Worm (Caenorhabditis elegans) whole organism, L2 larva: ENCODE data around the gene flp-24.

Experiments
- F13H6.1 ChIP-seq: sonication (generic microtip); optimal IDR thresholded peaks from 2 replicates; lab custom pipeline; 2016; ENCODE audit warnings: missing genetic modification characterization, missing compliant biosample characterization
- ZK546.5 ChIP-seq: sonication (generic microtip); optimal IDR thresholded peaks from 2 replicates; lab custom pipeline; 2017; ENCODE audit warnings: missing biosample characterization, missing genetic modification characterization
- ama-1 ChIP-seq: fragments of 150-350 bp; optimal IDR thresholded peaks from 2 replicates; lab custom pipeline; 2018; ENCODE audit warnings: inconsistent platforms
- crh-2 ChIP-seq: sonication (generic microtip); optimal IDR thresholded peaks from 2 replicates; lab custom pipeline; 2017; ENCODE audit warnings: missing biosample characterization, missing genetic modification characterization
- fos-1 ChIP-seq: fragments of 150-350 bp; optimal IDR thresholded peaks from 2 replicates; lab custom pipeline; 2014; ENCODE audit warnings: missing biosample characterization, missing genetic modification characterization
- lsy-2 ChIP-seq, 2 experiments: fragments of 150-350 bp in 1 of 2; sonication (generic microtip) in 1 of 2; optimal IDR thresholded peaks; 2 replicates each; lab custom pipeline; 2014 to 2017; ENCODE audit warnings: missing biosample characterization in 2 of 2, missing genetic modification characterization in 2 of 2
- nhr-10 ChIP-seq: sonication (generic microtip); optimal IDR thresholded peaks from 2 replicates; lab custom pipeline; 2017; ENCODE audit warnings: missing biosample characterization, missing genetic modification characterization
- nhr-11 ChIP-seq: fragments of 150-350 bp; optimal IDR thresholded peaks from 2 replicates; lab custom pipeline; 2014; ENCODE audit warnings: missing biosample characterization, missing genetic modification characterization
- nhr-237 ChIP-seq: fragments of 150-350 bp; optimal IDR thresholded peaks from 2 replicates; lab custom pipeline; 2014; ENCODE audit warnings: missing biosample characterization, missing genetic modification characterization
- sem-4 ChIP-seq: fragments of 150-350 bp; optimal IDR thresholded peaks from 2 replicates; lab custom pipeline; 2014; ENCODE audit warnings: missing biosample characterization, missing genetic modification reagents, missing genetic modification characterization
- snpc-4 ChIP-seq: fragments of 150-350 bp; optimal IDR thresholded peaks from 2 replicates; lab custom pipeline; 2014; ENCODE audit warnings: missing biosample characterization, missing genetic modification characterization
- unc-39 ChIP-seq: fragments of 150-350 bp; optimal IDR thresholded peaks from 2 replicates; lab custom pipeline; 2014; ENCODE audit warnings: missing biosample characterization, missing genetic modification characterization
- unc-62 ChIP-seq: fragments of 150-350 bp; optimal IDR thresholded peaks from 2 replicates; lab custom pipeline; 2014; ENCODE audit warnings: missing biosample characterization, missing genetic modification reagents, missing genetic modification characterization
- ztf-11 ChIP-seq: sonication (generic microtip); optimal IDR thresholded peaks from 2 replicates; lab custom pipeline; 2017; ENCODE audit warnings: missing biosample characterization, missing genetic modification characterization

DNA sequence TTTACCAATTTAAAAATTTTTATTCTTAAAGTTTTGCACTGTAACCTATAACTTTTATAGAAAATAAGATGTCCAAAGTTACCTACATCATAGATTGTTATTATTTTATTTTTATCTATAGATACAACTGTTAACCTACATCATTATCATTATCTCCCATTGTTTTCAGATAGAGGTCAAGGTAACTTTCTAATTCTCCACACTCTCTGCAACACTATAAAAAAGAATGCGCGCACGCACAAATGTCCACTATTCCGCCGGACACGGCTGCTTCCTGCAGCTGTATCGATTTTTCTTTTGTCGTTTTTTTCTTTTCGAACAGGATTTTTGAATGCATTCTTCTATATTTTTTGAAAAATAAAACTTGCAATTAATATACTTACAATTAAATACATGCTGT is 47.8 kb downstream of the flp-24 start:
- TF ChIP-seq fos-1 (tag; lab: Kevin White, UChicago) (no peak), ztf-11 (no peak), snpc-4 (no peak), unc-39 (tag; lab: Kevin White, UChicago) (no peak), unc-62 (GFP tag; lab: Kevin White, UChicago) (no peak), nhr-237 (tag; lab: Kevin White, UChicago) (no peak), sem-4 (tag; lab: Kevin White, UChicago) (no peak), lsy-2 (tag; optimal IDR thresholded peaks at IDR 0.05; lab: Kevin White, UChicago) (peak in 1 of 2 experiments; percentile 26), nhr-11 (tag; lab: Kevin White, UChicago) (no peak), crh-2 (tag; lab: Kevin White, UChicago) (no peak), ama-1 (lab: Kevin White, UChicago) (no peak), ZK546.5 (no peak), F13H6.1 (tag; lab: Kevin White, UChicago) (no peak), nhr-10 (tag; lab: Kevin White, UChicago) (no peak)
